Fruit fly (Drosophila melanogaster) whole organism, pupa: Measurements from ENCODE around the gene Trpgamma.

Experiments used
- CG14655 ChIP-seq: fragments of 200-800 bp; sonication (Bioruptor generic); optimal IDR thresholded peaks from 3 replicates; lab custom pipeline; 2017; ENCODE audit warnings: mild to moderate bottlenecking, missing biosample characterization, missing genetic modification reagents, missing genetic modification characterization
- CG32121 ChIP-seq: fragments of 200-800 bp; sonication (Bioruptor generic); IDR thresholded peaks from 2 replicates; pipeline ENCODE4 v1.3.6; 2022; ENCODE audit warnings: missing biosample characterization, missing genetic modification characterization
- CG34367 ChIP-seq: fragments of 200-800 bp; sonication (Bioruptor generic); optimal IDR thresholded peaks from 2 replicates; lab custom pipeline; 2018; ENCODE audit warnings: missing biosample characterization, mild to moderate bottlenecking, missing genetic modification characterization
- CG8301 ChIP-seq: fragments of 200-800 bp; sonication (Bioruptor generic); optimal IDR thresholded peaks from 2 replicates; lab custom pipeline; 2018; ENCODE audit warnings: missing biosample characterization, mild to moderate bottlenecking, missing genetic modification characterization
- EcR ChIP-seq: fragments of 200-800 bp; sonication (Bioruptor generic); optimal IDR thresholded peaks from 3 replicates; lab custom pipeline; 2019; ENCODE audit warnings: missing biosample characterization, missing genetic modification characterization, mild to moderate bottlenecking, moderate library complexity, missing genetic modification reagents
- Pif1B ChIP-seq: fragments of 200-800 bp; sonication (Bioruptor generic); optimal IDR thresholded peaks from 3 replicates; lab custom pipeline; 2016; ENCODE audit warnings: missing biosample characterization, missing genetic modification characterization

dm6 chr2L:16716771-16717170 is 40.3 kb upstream of the Trpgamma start:
- no peak for TF ChIP-seq Pif1B (GFP tag; lab: Kevin White, UChicago)
- no peak for TF ChIP-seq CG8301
- no peak for TF ChIP-seq CG34367 (tag; lab: Kevin White, UChicago)
- TF ChIP-seq CG32121 (GFP tag; lab: Robert Waterston, UW), result peak; percentile 63
- TF ChIP-seq CG14655 (GFP tag; lab: Kevin White, UChicago), result no peak
- TF ChIP-seq EcR (GFP tag; lab: Kevin White, UChicago), result no peak
